Worm (Caenorhabditis elegans) whole organism, late embryonic: ENCODE results near the gene ZK632.9.

Source experiments
- C08G9.2 ChIP-seq: sonication (generic microtip); optimal IDR thresholded peaks from 2 replicates; lab custom pipeline; 2016; ENCODE audit warnings: mild to moderate bottlenecking, missing genetic modification characterization, moderate library complexity, missing compliant biosample characterization
- C38D4.7 ChIP-seq: fragments of 200-800 bp; sonication (Bioruptor generic); optimal IDR thresholded peaks from 2 replicates; lab custom pipeline; 2018; ENCODE audit warnings: mild to moderate bottlenecking, missing genetic modification characterization, moderate library complexity, missing compliant biosample characterization
- F13H6.1 ChIP-seq: sonication (generic microtip); optimal IDR thresholded peaks from 2 replicates; lab custom pipeline; 2016; ENCODE audit warnings: missing genetic modification characterization, missing compliant biosample characterization
- K02D7.2 ChIP-seq: sonication (generic microtip); optimal IDR thresholded peaks from 2 replicates; lab custom pipeline; 2017; ENCODE audit warnings: mild to moderate bottlenecking, missing genetic modification characterization, missing compliant biosample characterization
- Y22D7AL.16 ChIP-seq: sonication (generic microtip); optimal IDR thresholded peaks from 2 replicates; lab custom pipeline; 2016; ENCODE audit warnings: missing genetic modification characterization, missing compliant biosample characterization
- ahr-1 ChIP-seq: sonication (generic microtip); optimal IDR thresholded peaks from 2 replicates; lab custom pipeline; 2016; ENCODE audit warnings: missing genetic modification characterization, missing compliant biosample characterization
- ama-1 ChIP-seq: fragments of 150-350 bp; optimal IDR thresholded peaks from 2 replicates; lab custom pipeline; 2014
- ceh-22 ChIP-seq: sonication (generic microtip); optimal IDR thresholded peaks from 2 replicates; lab custom pipeline; 2017; ENCODE audit warnings: missing biosample characterization, missing genetic modification characterization
- ceh-24 ChIP-seq: sonication (generic microtip); optimal IDR thresholded peaks from 2 replicates; lab custom pipeline; 2016; ENCODE audit warnings: mild to moderate bottlenecking, missing genetic modification characterization, missing compliant biosample characterization
- ceh-34 ChIP-seq: sonication (generic microtip); optimal IDR thresholded peaks from 2 replicates; lab custom pipeline; 2016; ENCODE audit warnings: mild to moderate bottlenecking, missing genetic modification characterization, missing compliant biosample characterization
- ceh-48 ChIP-seq: sonication (generic microtip); optimal IDR thresholded peaks from 2 replicates; lab custom pipeline; 2016; ENCODE audit warnings: missing genetic modification characterization, inconsistent platforms, missing compliant biosample characterization
- ceh-6 ChIP-seq: fragments of 200-800 bp; sonication (Bioruptor generic); optimal IDR thresholded peaks from 2 replicates; lab custom pipeline; 2018; ENCODE audit warnings: mild to moderate bottlenecking, missing genetic modification characterization, missing compliant biosample characterization
- ceh-9 ChIP-seq: sonication (generic microtip); optimal IDR thresholded peaks from 2 replicates; lab custom pipeline; 2016; ENCODE audit warnings: mild to moderate bottlenecking, missing genetic modification characterization, inconsistent platforms, missing compliant biosample characterization
- dve-1 ChIP-seq: sonication (generic microtip); optimal IDR thresholded peaks from 2 replicates; lab custom pipeline; 2017; ENCODE audit warnings: antibody characterized with exemption, mild to moderate bottlenecking, missing genetic modification characterization, missing compliant biosample characterization
- elt-2 ChIP-seq: sonication (generic microtip); optimal IDR thresholded peaks from 2 replicates; lab custom pipeline; 2016; ENCODE audit warnings: missing genetic modification reagents, missing genetic modification characterization, missing compliant biosample characterization
- elt-4 ChIP-seq: sonication (generic microtip); optimal IDR thresholded peaks from 2 replicates; lab custom pipeline; 2016; ENCODE audit warnings: missing genetic modification characterization, missing compliant biosample characterization
- ets-4 ChIP-seq: sonication (generic microtip); optimal IDR thresholded peaks from 2 replicates; lab custom pipeline; 2016; ENCODE audit warnings: missing genetic modification characterization, missing compliant biosample characterization
- eyg-1 ChIP-seq: sonication (generic microtip); optimal IDR thresholded peaks from 2 replicates; lab custom pipeline; 2016; ENCODE audit warnings: missing genotype, missing genetic modification characterization, missing compliant biosample characterization
- gmeb-2 ChIP-seq: sonication (generic microtip); optimal IDR thresholded peaks from 2 replicates; lab custom pipeline; 2016; ENCODE audit warnings: missing genetic modification characterization, inconsistent platforms, missing compliant biosample characterization
- hlh-6 ChIP-seq: sonication (generic microtip); optimal IDR thresholded peaks from 2 replicates; lab custom pipeline; 2016; ENCODE audit warnings: missing genotype, missing genetic modification characterization, missing compliant biosample characterization
- lim-6 ChIP-seq: sonication (generic microtip); optimal IDR thresholded peaks from 2 replicates; lab custom pipeline; 2016; ENCODE audit warnings: missing genetic modification characterization, missing compliant biosample characterization
- lin-11 ChIP-seq: fragments of 200-800 bp; sonication (Bioruptor generic); optimal IDR thresholded peaks from 2 replicates; lab custom pipeline; 2018; ENCODE audit warnings: mild to moderate bottlenecking, missing genetic modification characterization, missing compliant biosample characterization
- nhr-232 ChIP-seq: sonication (generic microtip); optimal IDR thresholded peaks from 2 replicates; lab custom pipeline; 2016; ENCODE audit warnings: missing genetic modification characterization, missing compliant biosample characterization
- npax-4 ChIP-seq: sonication (generic microtip); optimal IDR thresholded peaks from 2 replicates; lab custom pipeline; 2016; ENCODE audit warnings: missing genetic modification characterization, missing compliant biosample characterization
- odd-2 ChIP-seq: sonication (generic microtip); optimal IDR thresholded peaks from 2 replicates; lab custom pipeline; 2017; ENCODE audit warnings: antibody characterized with exemption, mild to moderate bottlenecking, missing genetic modification characterization, missing compliant biosample characterization
- pax-1 ChIP-seq: fragments of 150-350 bp; optimal IDR thresholded peaks from 2 replicates; lab custom pipeline; 2014; ENCODE audit warnings: missing biosample characterization, missing genetic modification characterization
- pha-4 ChIP-seq: fragments of 150-350 bp; optimal IDR thresholded peaks from 2 replicates; lab custom pipeline; 2018; ENCODE audit warnings: missing biosample characterization, missing genetic modification reagents, missing genetic modification characterization
- pros-1 ChIP-seq: fragments of 150-350 bp; optimal IDR thresholded peaks from 2 replicates; lab custom pipeline; 2014; ENCODE audit warnings: missing biosample characterization, missing genetic modification reagents, missing genetic modification characterization
- ref-2 ChIP-seq: sonication (generic microtip); optimal IDR thresholded peaks from 2 replicates; lab custom pipeline; 2016; ENCODE audit warnings: missing genetic modification characterization, missing compliant biosample characterization
- sox-4 ChIP-seq: sonication (generic microtip); optimal IDR thresholded peaks from 2 replicates; lab custom pipeline; 2017; ENCODE audit warnings: mild to moderate bottlenecking, missing genetic modification characterization, inconsistent platforms, missing compliant biosample characterization
- syd-9 ChIP-seq: sonication (generic microtip); optimal IDR thresholded peaks from 2 replicates; lab custom pipeline; 2016; ENCODE audit warnings: mild to moderate bottlenecking, missing genetic modification characterization, moderate library complexity, missing compliant biosample characterization
- unc-3 ChIP-seq, 2 experiments: fragments of 200-800 bp in 1 of 2; sonication (Bioruptor generic) in 1 of 2; sonication (generic microtip) in 1 of 2; conservative IDR thresholded peaks in 1 of 2; optimal IDR thresholded peaks in 1 of 2; 2 replicates each; pipeline versions ENCODE4 v1.3.6 to Lab custom; 2016 to 2022; ENCODE audit warnings: missing compliant biosample characterization in 2 of 2, missing genetic modification characterization in 2 of 2, missing genetic modification reagents in 1 of 2
- unc-42 ChIP-seq: sonication (generic microtip); optimal IDR thresholded peaks from 2 replicates; lab custom pipeline; 2016; ENCODE audit warnings: missing genotype, missing genetic modification characterization, missing compliant biosample characterization
- unc-55 ChIP-seq: sonication (generic microtip); optimal IDR thresholded peaks from 2 replicates; lab custom pipeline; 2017; ENCODE audit warnings: missing biosample characterization, missing genetic modification reagents, missing genetic modification characterization
- zip-5 ChIP-seq: sonication (generic microtip); optimal IDR thresholded peaks from 2 replicates; lab custom pipeline; 2016; ENCODE audit warnings: missing genetic modification characterization, missing compliant biosample characterization
- ztf-16 ChIP-seq: sonication (generic microtip); optimal IDR thresholded peaks from 2 replicates; lab custom pipeline; 2017; ENCODE audit warnings: missing genetic modification characterization, missing compliant biosample characterization

Gene ZK632.9

DNA sequence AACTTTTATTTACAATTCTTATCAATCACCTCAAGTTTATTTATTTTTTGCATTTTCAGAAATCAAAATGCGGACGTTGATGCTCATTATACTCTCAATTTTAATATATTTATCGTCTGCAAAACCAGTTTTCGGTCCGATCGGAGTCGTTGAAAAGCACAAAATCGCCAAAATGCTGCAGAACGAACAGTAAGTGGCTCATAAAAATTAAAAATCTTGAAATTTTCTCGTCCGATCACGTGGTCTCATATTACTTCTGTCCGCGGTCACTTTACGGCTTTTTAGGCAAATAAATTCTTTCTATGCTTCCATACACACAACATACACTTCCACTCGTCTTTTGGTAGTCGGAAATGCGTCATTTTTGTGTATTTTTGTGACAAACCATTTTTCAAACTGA, 18.5 kb upstream of the ZK632.9 start, which contains the start of gene K11H3.5:
Gene K11H3.5, plus strand, starts transcription at position 54 of the 400 bp plus-strand sequence.
- TF ChIP-seq zip-5 (tag; lab: Kevin White, UChicago) (no peak), F13H6.1 (tag; lab: Kevin White, UChicago) (no peak), ceh-22 (no peak), ceh-48 (tag; lab: Kevin White, UChicago) (no peak), eyg-1 (tag; lab: Kevin White, UChicago) (no peak), ahr-1 (no peak)

- no peak for TF ChIP-seq pax-1 (tag; lab: Kevin White, UChicago)
- TF ChIP-seq ceh-6 (GFP tag; lab: Kevin White, UChicago) = no peak
- no peak for TF ChIP-seq ceh-9 (tag; lab: Kevin White, UChicago)
- TF ChIP-seq lim-6 = no peak
- TF ChIP-seq gmeb-2 = no peak
- TF ChIP-seq unc-55 = no peak
- TF ChIP-seq ztf-16 = no peak
- TF ChIP-seq, all 69 proteins: peak for 0
Observed at ce11 chrIII:9834888-9835287, 9.7 kb upstream of the ZK632.9 start, which contains the start of gene K11H3.8. TSS of gene K11H3.8 (plus strand) at chrIII:9835188.

- TF ChIP-seq C08G9.2 (tag; lab: Kevin White, UChicago) (no peak), elt-4 (tag; lab: Kevin White, UChicago) (no peak), ceh-6 (GFP tag; lab: Kevin White, UChicago) (no peak), ceh-9 (tag; lab: Kevin White, UChicago) (no peak), pha-4 (tag; lab: Kevin White, UChicago) (no peak), Y22D7AL.16 (no peak), npax-4 (tag; lab: Kevin White, UChicago) (no peak), ceh-22 (no peak), ceh-24 (tag; lab: Kevin White, UChicago) (no peak), elt-2 (tag; lab: Kevin White, UChicago) (no peak), ama-1 (lab: Kevin White, UChicago) (no peak), ceh-34 (tag; lab: Kevin White, UChicago) (no peak), unc-42 (no peak), hlh-6 (no peak), pros-1 (tag; lab: Kevin White, UChicago) (no peak), K02D7.2 (tag; lab: Kevin White, UChicago) (no peak), odd-2 (tag; lab: Kevin White, UChicago) (no peak), ceh-48 (tag; lab: Kevin White, UChicago) (no peak), nhr-232 (tag; lab: Kevin White, UChicago) (no peak), ref-2 (tag; lab: Kevin White, UChicago) (no peak)
Observed at ce11 chrIII:9832569-9832968, 7.3 kb upstream of the ZK632.9 start.

DNA sequence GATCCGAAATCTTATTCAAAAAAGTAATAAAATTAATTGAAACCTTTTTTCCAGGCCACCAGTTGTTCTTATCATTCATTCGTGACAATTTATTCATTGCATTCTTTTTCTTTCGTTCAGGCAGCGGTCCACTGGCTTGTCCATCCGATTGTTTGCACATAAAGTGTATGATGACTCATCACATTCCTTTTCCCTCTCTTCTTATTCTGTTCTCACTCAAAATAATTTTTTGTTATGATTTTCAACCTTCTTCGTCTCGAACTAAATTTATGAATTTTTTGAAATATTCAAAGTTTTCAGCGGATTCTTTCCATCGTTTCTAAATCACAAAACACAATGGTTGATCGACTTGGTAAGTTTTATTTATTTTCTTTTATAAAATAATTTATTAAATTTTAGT, 5.3 kb upstream of the ZK632.9 start, which contains the start of gene ZK632.12:
Gene ZK632.12, plus strand, starts transcription at position 301 of the 400 bp plus-strand sequence.
- no peak for TF ChIP-seq ceh-48 (tag; lab: Kevin White, UChicago)
- TF ChIP-seq ceh-9 (tag; lab: Kevin White, UChicago) = no peak
- TF ChIP-seq syd-9 = no peak
- TF ChIP-seq C38D4.7 = no peak
- TF ChIP-seq C08G9.2 (tag; lab: Kevin White, UChicago) = no peak
- TF ChIP-seq lin-11 = no peak
- TF ChIP-seq sox-4 (tag; lab: Kevin White, UChicago) = no peak
- no peak for TF ChIP-seq ref-2 (tag; lab: Kevin White, UChicago)
- no peak for TF ChIP-seq dve-1 (tag; lab: Kevin White, UChicago)
- no peak for TF ChIP-seq odd-2 (tag; lab: Kevin White, UChicago)
- no peak for TF ChIP-seq ets-4 (tag; lab: Kevin White, UChicago)
- no peak for TF ChIP-seq unc-3 (GFP tag; conservative IDR thresholded peaks at IDR 0.05; lab: Robert Waterston, UW)
- TF ChIP-seq unc-3 (tag; optimal IDR thresholded peaks at IDR 0.05; lab: Kevin White, UChicago) = no peak
